Fruit fly (Drosophila melanogaster): ENCODE measurements around the gene Kots.

- TF ChIP-seq Stat92E (GFP tag; optimal IDR thresholded peaks at IDR 0.05) (no peak), CG1233 (GFP tag; optimal IDR thresholded peaks at IDR 0.05) (no peak), ac (GFP tag; optimal IDR thresholded peaks at IDR 0.05) (no peak), CG31388 (GFP tag; optimal IDR thresholded peaks at IDR 0.05) (no peak)
These were observed 8.7 kb downstream of the Kots start for dm6 chr3R:13955227-13955626.
